Worm (Caenorhabditis elegans): Measurements from ENCODE around the gene mrpl-50.

The mrpl-50 gene

DNA sequence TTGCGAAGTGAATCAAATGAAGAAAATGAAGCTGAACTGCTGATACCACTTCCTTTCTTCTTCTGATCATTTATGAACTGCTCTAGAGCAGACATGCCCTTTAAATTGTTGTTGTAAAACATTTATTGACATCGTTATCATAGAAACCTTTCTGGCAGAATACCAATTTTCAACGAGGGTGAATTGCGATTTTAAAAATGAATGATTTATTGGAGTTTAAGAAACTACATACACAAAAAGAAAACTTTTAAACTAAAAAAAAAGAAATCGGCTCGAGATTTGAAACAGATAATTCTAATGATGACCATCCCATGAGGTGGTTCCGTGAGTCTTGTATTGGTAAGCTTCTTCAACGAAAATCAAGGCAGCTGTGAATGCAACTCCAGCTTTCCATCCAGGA, 34.4 kb downstream of the mrpl-50 start, which contains the start of gene sftd-3:
Gene sftd-3, minus strand, starts transcription at position 101 of the 400 bp plus-strand sequence.
- TF ChIP-seq hmg-1.2 (GFP tag; IDR thresholded peaks at IDR 0.05) (no peak), pha-4 (tag; optimal IDR thresholded peaks at IDR 0.05) (no peak), nfya-1 (tag; optimal IDR thresholded peaks at IDR 0.05; ENCODE audit: borderline replicate concordance, insufficient read depth) (no peak), him-1 (tag; optimal IDR thresholded peaks at IDR 0.05) (no peak), nhr-120 (GFP tag; IDR thresholded peaks at IDR 0.05) (no peak)

DNA sequence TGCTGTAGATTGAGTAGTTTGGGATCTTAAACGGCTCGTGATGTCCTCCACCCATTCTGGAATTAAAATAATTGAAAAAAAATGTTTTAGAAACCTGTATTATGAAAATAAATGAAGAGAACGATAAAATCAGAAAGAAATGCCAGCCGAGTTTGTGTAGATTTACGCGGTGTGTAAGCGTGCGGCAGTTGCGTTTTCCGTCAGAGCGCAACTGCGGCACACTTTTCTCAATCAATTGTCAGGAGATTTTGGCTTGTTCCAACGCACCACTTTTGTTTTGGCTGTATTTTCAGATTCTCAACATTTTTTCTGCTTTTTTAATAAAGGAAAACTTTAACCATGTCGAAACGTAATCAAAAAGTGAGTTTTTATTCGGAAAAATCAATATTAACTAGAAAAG, 35.2 kb downstream of the mrpl-50 start, which contains the start of the genes ndub-3 and C18E9.2:
Gene ndub-3, minus strand, starts transcription at position 56 of the 400 bp plus-strand sequence.
Gene C18E9.2, plus strand, starts transcription at position 172 of the 400 bp plus-strand sequence.
- TF ChIP-seq mxl-1 (tag; optimal IDR thresholded peaks at IDR 0.05) (no peak), pha-4 (tag; optimal IDR thresholded peaks at IDR 0.05) (no peak), atf-7 (tag; optimal IDR thresholded peaks at IDR 0.05) (no peak), nhr-80 (tag; optimal IDR thresholded peaks at IDR 0.05) (peak; percentile 29), let-607 (tag; optimal IDR thresholded peaks at IDR 0.05) (peak; percentile 86 to 93), ceh-91 (GFP tag; IDR thresholded peaks at IDR 0.05) (no peak), let-526 (GFP tag; IDR thresholded peaks at IDR 0.05) (no peak), lin-40 (tag; optimal IDR thresholded peaks at IDR 0.05) (no peak), Y79H2A.3 (GFP tag; conservative IDR thresholded peaks at IDR 0.05) (no peak), egl-18 (GFP tag; IDR thresholded peaks at IDR 0.05) (no peak), cebp-1 (GFP tag; IDR thresholded peaks at IDR 0.05) (no peak), cebp-1 (tag; optimal IDR thresholded peaks at IDR 0.05) (peak; percentile 37), nhr-120 (GFP tag; IDR thresholded peaks at IDR 0.05) (no peak), attf-5 (GFP tag; optimal IDR thresholded peaks at IDR 0.05) (peak; percentile 58), dox-1 (GFP tag; IDR thresholded peaks at IDR 0.05) (peak; percentile 52; the same call in 1 of the 2 replicates)

DNA sequence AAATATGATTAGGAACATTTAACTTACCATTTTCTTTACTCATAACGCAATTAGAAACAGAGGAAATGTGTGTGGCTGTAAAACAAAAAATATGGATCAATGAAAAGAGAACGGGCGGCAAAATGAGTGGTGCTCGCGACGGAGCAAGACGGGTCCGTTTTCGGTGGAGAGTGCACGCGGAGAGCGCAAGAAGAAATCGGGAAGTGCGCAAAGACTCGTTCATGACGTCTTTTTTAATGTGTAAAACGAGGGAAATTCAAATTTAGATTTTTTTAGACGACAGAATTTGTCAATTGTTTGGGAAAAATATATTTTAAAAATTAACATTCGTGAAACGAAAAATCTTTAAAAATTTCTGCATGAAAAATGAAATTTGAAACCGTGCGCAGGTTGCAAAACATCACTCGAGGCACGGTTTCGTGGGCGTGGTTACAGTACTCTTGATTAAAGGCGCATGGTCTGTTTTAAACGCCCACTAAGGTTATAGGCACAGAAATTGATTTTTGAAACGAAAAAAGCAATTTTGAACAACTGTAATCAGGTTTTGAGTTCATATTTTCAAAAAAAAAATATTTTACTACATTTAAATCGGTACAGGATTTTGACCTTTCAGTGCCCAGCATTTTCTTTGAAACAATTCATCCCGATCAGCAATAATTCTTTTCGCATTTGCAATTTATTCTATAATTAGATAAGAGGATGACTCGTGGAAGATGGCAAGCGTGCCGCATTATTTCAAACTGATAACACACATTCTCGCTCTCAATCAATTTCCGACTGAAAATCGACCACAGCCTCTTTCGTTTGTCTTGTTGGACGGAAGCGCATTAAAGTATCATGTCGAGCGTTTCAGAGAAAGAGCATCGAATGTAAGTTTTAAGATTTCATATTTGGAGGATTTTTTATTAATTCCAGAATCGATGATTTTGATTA, 39.9 kb downstream of the mrpl-50 start, which contains the start of the genes szy-20 and C18E9.5:
Gene szy-20, minus strand, starts transcription at position 83 of the 933 bp plus-strand sequence.
Gene C18E9.5, plus strand, starts transcription at position 730 of the 933 bp plus-strand sequence.
- TF ChIP-seq unc-130 (GFP tag; optimal IDR thresholded peaks at IDR 0.05) (peak; percentile 15), Y79H2A.3 (GFP tag; conservative IDR thresholded peaks at IDR 0.05) (no peak), ceh-91 (GFP tag; IDR thresholded peaks at IDR 0.05) (peak; percentile 58), mel-28 (tag; optimal IDR thresholded peaks at IDR 0.05; ENCODE audit: borderline replicate concordance) (no peak), F57A8.1 (GFP tag; optimal IDR thresholded peaks at IDR 0.05) (no peak), T07F8.4 (tag; optimal IDR thresholded peaks at IDR 0.05) (no peak), ceh-79 (tag; optimal IDR thresholded peaks at IDR 0.05) (no peak), let-607 (tag; optimal IDR thresholded peaks at IDR 0.05) (peak in 1 of 2 experiments; percentile 23), F49E8.2 (tag; optimal IDR thresholded peaks at IDR 0.05; ENCODE audit: insufficient read depth) (peak; percentile 79), repo-1 (tag; optimal IDR thresholded peaks at IDR 0.05) (peak; percentile 23), ccch-3 (GFP tag; optimal IDR thresholded peaks at IDR 0.05) (no peak), snpc-1.1 (tag; optimal IDR thresholded peaks at IDR 0.05; ENCODE audit: insufficient read depth) (peak; percentile 26), nfyb-1 (GFP tag; IDR thresholded peaks at IDR 0.05) (0 out of 2 replicates have a peak, but pooled peaks have one; percentile 49), ztf-25 (GFP tag; IDR thresholded peaks at IDR 0.05) (no peak), bed-2 (GFP tag; IDR thresholded peaks at IDR 0.05) (no peak), nhr-90 (tag; optimal IDR thresholded peaks at IDR 0.05) (no peak), nhr-27 (tag; optimal IDR thresholded peaks at IDR 0.05) (no peak), Y53F4B.3 (GFP tag; IDR thresholded peaks at IDR 0.05) (no peak), tbx-9 (tag; optimal IDR thresholded peaks at IDR 0.05; ENCODE audit: borderline replicate concordance) (no peak), aptf-3 (GFP tag; IDR thresholded peaks at IDR 0.05) (no peak), F39B2.1 (GFP tag; IDR thresholded peaks at IDR 0.05) (no peak), B0336.3 (GFP tag; IDR thresholded peaks at IDR 0.05) (0 out of 2 replicates have a peak, but pooled peaks have one; percentile 38), ZK185.1 (tag; optimal IDR thresholded peaks at IDR 0.05; ENCODE audit: poor library complexity, severe bottlenecking) (peak; percentile 44), tlf-1 (GFP tag; optimal IDR thresholded peaks at IDR 0.05) (no peak), hlh-12 (tag; optimal IDR thresholded peaks at IDR 0.05) (no peak), zfh-2 (GFP tag; conservative IDR thresholded peaks at IDR 0.05) (peak; percentile 69; the same call in 1 of the 2 replicates), K12H6.12 (tag; optimal IDR thresholded peaks at IDR 0.05) (peak; percentile 47)

All from whole organism, young adult.